Fruit fly (Drosophila melanogaster): Measurements from ENCODE around the gene CG5390.

DNA sequence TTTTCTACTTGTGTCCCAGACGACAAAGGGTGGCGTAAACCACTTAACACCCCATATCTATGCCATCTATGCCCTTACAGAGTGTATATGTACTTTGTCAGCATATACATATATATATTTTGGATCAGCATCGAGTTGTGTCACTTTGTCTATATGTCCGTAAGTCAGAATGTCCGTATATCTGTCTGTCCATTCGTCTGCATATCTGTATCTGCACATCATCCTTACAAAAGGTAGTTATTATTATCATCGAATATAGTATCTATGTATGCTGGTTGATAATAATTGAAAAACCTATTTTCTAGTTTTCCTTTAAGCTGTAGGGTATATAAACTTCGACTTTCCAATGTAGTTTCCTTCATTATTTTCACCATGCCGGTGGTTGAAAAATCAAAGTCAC is 44.7 kb upstream of the CG5390 start:
- no peak for TF ChIP-seq pan (optimal IDR thresholded peaks at IDR 0.05)
- no peak for TF ChIP-seq usp (GFP tag; optimal IDR thresholded peaks at IDR 0.05)
